Worm (Caenorhabditis elegans) whole organism, late embryonic: ENCODE data around the gene mrps-11.
A peak's percentile ranks its signal among the peaks of the same experiment; 100 is the strongest.

Experiments
- C08G9.2 ChIP-seq: sonication (generic microtip); optimal IDR thresholded peaks from 2 replicates; lab custom pipeline; 2016; ENCODE audit warnings: mild to moderate bottlenecking, missing genetic modification characterization, moderate library complexity, missing compliant biosample characterization
- C38D4.7 ChIP-seq: fragments of 200-800 bp; sonication (Bioruptor generic); optimal IDR thresholded peaks from 2 replicates; lab custom pipeline; 2018; ENCODE audit warnings: mild to moderate bottlenecking, missing genetic modification characterization, moderate library complexity, missing compliant biosample characterization
- F13H6.1 ChIP-seq: sonication (generic microtip); optimal IDR thresholded peaks from 2 replicates; lab custom pipeline; 2016; ENCODE audit warnings: missing genetic modification characterization, missing compliant biosample characterization
- K02D7.2 ChIP-seq: sonication (generic microtip); optimal IDR thresholded peaks from 2 replicates; lab custom pipeline; 2017; ENCODE audit warnings: mild to moderate bottlenecking, missing genetic modification characterization, missing compliant biosample characterization
- ahr-1 ChIP-seq: sonication (generic microtip); optimal IDR thresholded peaks from 2 replicates; lab custom pipeline; 2016; ENCODE audit warnings: missing genetic modification characterization, missing compliant biosample characterization
- ama-1 ChIP-seq: fragments of 150-350 bp; optimal IDR thresholded peaks from 2 replicates; lab custom pipeline; 2014
- ceh-14 ChIP-seq: sonication (generic microtip); optimal IDR thresholded peaks from 2 replicates; lab custom pipeline; 2016; ENCODE audit warnings: missing genotype, missing genetic modification characterization, missing compliant biosample characterization
- ceh-18 ChIP-seq: sonication (generic microtip); optimal IDR thresholded peaks from 2 replicates; lab custom pipeline; 2016; ENCODE audit warnings: missing genetic modification characterization, missing compliant biosample characterization
- ceh-19 ChIP-seq: fragments of 200-800 bp; sonication (Bioruptor generic); optimal IDR thresholded peaks from 2 replicates; lab custom pipeline; 2018; ENCODE audit warnings: mild to moderate bottlenecking, missing genetic modification characterization, missing compliant biosample characterization
- ceh-2 ChIP-seq: sonication (generic microtip); optimal IDR thresholded peaks from 2 replicates; lab custom pipeline; 2016; ENCODE audit warnings: missing genotype, missing genetic modification characterization, missing compliant biosample characterization
- ceh-34 ChIP-seq: sonication (generic microtip); optimal IDR thresholded peaks from 2 replicates; lab custom pipeline; 2016; ENCODE audit warnings: mild to moderate bottlenecking, missing genetic modification characterization, missing compliant biosample characterization
- ceh-45 ChIP-seq: fragments of 200-800 bp; sonication (Bioruptor generic); IDR thresholded peaks from 2 replicates; pipeline ENCODE4 v1.3.6; 2022; ENCODE audit warnings: missing genetic modification reagents, missing genetic modification characterization, missing compliant biosample characterization
- ceh-6 ChIP-seq: fragments of 200-800 bp; sonication (Bioruptor generic); optimal IDR thresholded peaks from 2 replicates; lab custom pipeline; 2018; ENCODE audit warnings: mild to moderate bottlenecking, missing genetic modification characterization, missing compliant biosample characterization
- dmd-4 ChIP-seq: sonication (generic microtip); optimal IDR thresholded peaks from 2 replicates; lab custom pipeline; 2016; ENCODE audit warnings: borderline replicate concordance, missing genetic modification characterization, missing compliant biosample characterization
- dve-1 ChIP-seq: sonication (generic microtip); optimal IDR thresholded peaks from 2 replicates; lab custom pipeline; 2017; ENCODE audit warnings: antibody characterized with exemption, mild to moderate bottlenecking, missing genetic modification characterization, missing compliant biosample characterization
- eyg-1 ChIP-seq: sonication (generic microtip); optimal IDR thresholded peaks from 2 replicates; lab custom pipeline; 2016; ENCODE audit warnings: missing genotype, missing genetic modification characterization, missing compliant biosample characterization
- fax-1 ChIP-seq: sonication (generic microtip); optimal IDR thresholded peaks from 2 replicates; lab custom pipeline; 2016; ENCODE audit warnings: missing genotype, missing genetic modification characterization, missing compliant biosample characterization
- gmeb-2 ChIP-seq: sonication (generic microtip); optimal IDR thresholded peaks from 2 replicates; lab custom pipeline; 2016; ENCODE audit warnings: missing genetic modification characterization, inconsistent platforms, missing compliant biosample characterization
- hlh-13 ChIP-seq: fragments of 200-800 bp; sonication (Bioruptor generic); optimal IDR thresholded peaks from 2 replicates; lab custom pipeline; 2018; ENCODE audit warnings: mild to moderate bottlenecking, missing genetic modification characterization, missing compliant biosample characterization
- hlh-30 ChIP-seq: sonication (generic microtip); optimal IDR thresholded peaks from 2 replicates; lab custom pipeline; 2017; ENCODE audit warnings: antibody characterized with exemption, missing genetic modification characterization, missing compliant biosample characterization; ENCODE audit not compliant: insufficient read depth
- hlh-6 ChIP-seq: sonication (generic microtip); optimal IDR thresholded peaks from 2 replicates; lab custom pipeline; 2016; ENCODE audit warnings: missing genotype, missing genetic modification characterization, missing compliant biosample characterization
- hlh-8 ChIP-seq: sonication (generic microtip); optimal IDR thresholded peaks from 2 replicates; lab custom pipeline; 2016; ENCODE audit warnings: missing genotype, missing genetic modification characterization, missing compliant biosample characterization
- lim-6 ChIP-seq: sonication (generic microtip); optimal IDR thresholded peaks from 2 replicates; lab custom pipeline; 2016; ENCODE audit warnings: missing genetic modification characterization, missing compliant biosample characterization
- lin-11 ChIP-seq: fragments of 200-800 bp; sonication (Bioruptor generic); optimal IDR thresholded peaks from 2 replicates; lab custom pipeline; 2018; ENCODE audit warnings: mild to moderate bottlenecking, missing genetic modification characterization, missing compliant biosample characterization
- mec-3 ChIP-seq: sonication (generic microtip); optimal IDR thresholded peaks from 2 replicates; lab custom pipeline; 2016; ENCODE audit warnings: borderline replicate concordance, missing genetic modification characterization, missing compliant biosample characterization
- npax-4 ChIP-seq: sonication (generic microtip); optimal IDR thresholded peaks from 2 replicates; lab custom pipeline; 2016; ENCODE audit warnings: missing genetic modification characterization, missing compliant biosample characterization
- pag-3 ChIP-seq: sonication (generic microtip); optimal IDR thresholded peaks from 2 replicates; lab custom pipeline; 2016; ENCODE audit warnings: missing compliant biosample characterization, missing genetic modification characterization, borderline replicate concordance
- pat-9 ChIP-seq: fragments of 200-800 bp; sonication (Bioruptor generic); optimal IDR thresholded peaks from 2 replicates; lab custom pipeline; 2018; ENCODE audit warnings: mild to moderate bottlenecking, missing genetic modification characterization, moderate library complexity, missing compliant biosample characterization
- pax-1 ChIP-seq: fragments of 150-350 bp; optimal IDR thresholded peaks from 2 replicates; lab custom pipeline; 2014; ENCODE audit warnings: missing biosample characterization, missing genetic modification characterization
- pha-2 ChIP-seq: sonication (generic microtip); optimal IDR thresholded peaks from 2 replicates; lab custom pipeline; 2017; ENCODE audit warnings: mild to moderate bottlenecking, missing genetic modification characterization, missing compliant biosample characterization
- pqm-1 ChIP-seq: sonication (generic microtip); optimal IDR thresholded peaks from 2 replicates; lab custom pipeline; 2016; ENCODE audit warnings: missing genetic modification characterization, missing compliant biosample characterization
- ref-2 ChIP-seq: sonication (generic microtip); optimal IDR thresholded peaks from 2 replicates; lab custom pipeline; 2016; ENCODE audit warnings: missing genetic modification characterization, missing compliant biosample characterization
- rnt-1 ChIP-seq: sonication (generic microtip); optimal IDR thresholded peaks from 2 replicates; lab custom pipeline; 2016; ENCODE audit warnings: missing genetic modification characterization, missing compliant biosample characterization
- sox-2 ChIP-seq: fragments of 200-800 bp; sonication (Bioruptor generic); IDR thresholded peaks from 2 replicates; pipeline ENCODE4 v1.3.6; 2022; ENCODE audit warnings: missing genetic modification reagents, missing genetic modification characterization, missing compliant biosample characterization
- sox-4 ChIP-seq: sonication (generic microtip); optimal IDR thresholded peaks from 2 replicates; lab custom pipeline; 2017; ENCODE audit warnings: mild to moderate bottlenecking, missing genetic modification characterization, inconsistent platforms, missing compliant biosample characterization
- tbx-7 ChIP-seq: sonication (generic microtip); optimal IDR thresholded peaks from 2 replicates; lab custom pipeline; 2016; ENCODE audit warnings: missing genotype, missing genetic modification characterization, missing compliant biosample characterization
- ttx-3 ChIP-seq: sonication (generic microtip); optimal IDR thresholded peaks from 2 replicates; lab custom pipeline; 2016; ENCODE audit warnings: missing genetic modification reagents, missing genetic modification characterization, missing compliant biosample characterization
- unc-55 ChIP-seq: sonication (generic microtip); optimal IDR thresholded peaks from 2 replicates; lab custom pipeline; 2017; ENCODE audit warnings: missing biosample characterization, missing genetic modification reagents, missing genetic modification characterization
- ztf-16 ChIP-seq: sonication (generic microtip); optimal IDR thresholded peaks from 2 replicates; lab custom pipeline; 2017; ENCODE audit warnings: missing genetic modification characterization, missing compliant biosample characterization

The mrps-11 gene

DNA sequence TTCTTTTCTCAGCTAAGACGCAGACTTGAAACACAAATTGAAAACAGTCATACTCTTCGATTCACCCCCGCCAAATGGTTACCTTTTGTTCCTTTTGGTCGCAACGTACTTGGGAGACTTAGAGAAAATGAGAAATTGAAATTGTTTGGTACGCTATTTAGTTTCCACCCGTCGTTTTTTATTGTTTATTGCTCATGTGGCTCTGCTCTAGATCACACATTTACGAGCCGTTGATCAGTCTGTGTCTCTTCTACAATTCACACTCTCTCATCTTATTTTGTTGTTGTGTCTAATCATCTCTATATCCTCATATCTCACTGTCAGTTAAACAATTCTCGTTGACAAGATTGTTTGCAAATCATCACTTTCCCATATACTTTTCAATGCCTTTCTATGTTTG is 6.4 kb downstream of the mrps-11 start:
- TF ChIP-seq dmd-4, result no peak
- no peak for TF ChIP-seq sox-4 (tag; lab: Kevin White, UChicago)
- TF ChIP-seq F13H6.1 (tag; lab: Kevin White, UChicago), result no peak
- no peak for TF ChIP-seq ttx-3
- TF ChIP-seq C38D4.7, result no peak
- no peak for TF ChIP-seq pag-3 (tag; lab: Kevin White, UChicago)
- TF ChIP-seq mec-3 (tag; lab: Kevin White, UChicago), result no peak

DNA sequence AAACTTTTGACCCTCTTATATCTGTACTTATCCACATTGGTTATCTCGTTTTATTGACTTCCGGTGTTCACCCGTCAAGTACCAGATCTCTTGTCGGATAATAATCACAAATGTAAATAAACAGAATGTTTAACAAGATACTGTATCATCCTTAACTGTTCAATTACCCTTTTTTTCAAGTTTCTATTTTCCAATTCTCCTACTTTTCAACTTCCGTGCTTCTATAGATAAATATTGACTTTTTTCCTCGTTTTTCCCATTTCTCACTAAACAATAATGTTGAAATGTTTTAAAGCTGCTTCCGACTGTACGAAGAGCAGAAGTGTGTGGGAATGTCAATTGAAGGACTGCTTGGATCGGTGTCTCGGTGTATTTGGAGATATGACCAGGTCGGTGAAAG is 7.5 kb downstream of the mrps-11 start, which contains the start of gene inx-11:
Gene inx-11 (plus strand): TSS at position 301 of the 400 bp plus-strand sequence.
- TF ChIP-seq ceh-14 (tag; lab: Kevin White, UChicago), result no peak
- TF ChIP-seq ceh-6 (GFP tag; lab: Kevin White, UChicago), result no peak
- TF ChIP-seq C08G9.2 (tag; lab: Kevin White, UChicago), result no peak
- no peak for TF ChIP-seq unc-55
- TF ChIP-seq hlh-13, result no peak
- TF ChIP-seq gmeb-2 (tag; lab: Kevin White, UChicago), result no peak
- TF ChIP-seq K02D7.2 (tag; lab: Kevin White, UChicago), result no peak
- no peak for TF ChIP-seq lin-11 (tag; lab: Kevin White, UChicago)
- no peak for TF ChIP-seq npax-4 (tag; lab: Kevin White, UChicago)
- TF ChIP-seq pha-2 (tag; lab: Kevin White, UChicago), result no peak
- no peak for TF ChIP-seq tbx-7
- no peak for TF ChIP-seq dve-1 (tag; lab: Kevin White, UChicago)
- TF ChIP-seq ref-2 (tag; lab: Kevin White, UChicago), result no peak
- no peak for TF ChIP-seq mec-3 (tag; lab: Kevin White, UChicago)
- no peak for TF ChIP-seq ceh-18 (tag; lab: Kevin White, UChicago)
- TF ChIP-seq eyg-1 (tag; lab: Kevin White, UChicago), result no peak
- no peak for TF ChIP-seq ceh-2 (tag; lab: Kevin White, UChicago)
- TF ChIP-seq ztf-16, result no peak

- TF ChIP-seq hlh-6 (no peak), fax-1 (no peak), C38D4.7 (no peak), hlh-8 (tag; lab: Kevin White, UChicago) (no peak), ama-1 (no peak), gmeb-2 (tag; lab: Kevin White, UChicago) (no peak), lim-6 (tag; lab: Kevin White, UChicago) (no peak), unc-55 (no peak), hlh-30 (tag; lab: Kevin White, UChicago) (no peak), ceh-45 (GFP tag; lab: Robert Waterston, UW) (no peak), sox-4 (tag; lab: Kevin White, UChicago) (no peak), ceh-18 (tag; lab: Kevin White, UChicago) (no peak), pqm-1 (tag; lab: Kevin White, UChicago) (no peak), ceh-34 (tag; lab: Kevin White, UChicago) (no peak), npax-4 (tag; lab: Kevin White, UChicago) (no peak), sox-2 (no peak), rnt-1 (no peak), pax-1 (tag; lab: Kevin White, UChicago) (no peak), ceh-19 (GFP tag; lab: Kevin White, UChicago) (no peak), pat-9 (tag; lab: Kevin White, UChicago) (no peak)
Observed at ce11 chrV:12484585-12484984, 9.8 kb downstream of the mrps-11 start, which contains the start of gene srt-39. TSS of gene srt-39 (plus strand) at chrV:12484885.

ce11 chrV:12478990-12479389 is 15.4 kb downstream of the mrps-11 start:
- TF ChIP-seq ahr-1 (tag; lab: Kevin White, UChicago) (no peak), gmeb-2 (tag; lab: Kevin White, UChicago) (no peak), ama-1 (no peak), ceh-18 (tag; lab: Kevin White, UChicago) (peak; percentile 49)
